Fruit fly (Drosophila melanogaster) whole organism: ENCODE results near the gene CG42458.
"Not testable (repeated sequence)": the region's sequence is repeated elsewhere in the genome, so short reads cannot be mapped to it uniquely, and the experiment has no call there.

Experiments
- CG8478 ChIP-seq: fragments of >200 bp; optimal IDR thresholded peaks from 2 replicates; lab custom pipeline; 2018; ENCODE audit warnings: inconsistent platforms
- Dll ChIP-seq: fragments of >200 bp; optimal IDR thresholded peaks from 2 replicates; lab custom pipeline; 2017
- EcR ChIP-seq, 2 experiments: fragments of >200 bp; optimal IDR thresholded peaks; 2 replicates each; lab custom pipeline; 2017; ENCODE audit warnings: missing biosample characterization in 2 of 2, missing genetic modification characterization in 2 of 2, missing genetic modification reagents in 2 of 2
- pan ChIP-seq: fragments of >200 bp; optimal IDR thresholded peaks from 2 replicates; lab custom pipeline; 2017
- psq ChIP-seq: fragments of >200 bp; optimal IDR thresholded peaks from 2 replicates; lab custom pipeline; 2017
- usp ChIP-seq: fragments of >200 bp; optimal IDR thresholded peaks from 2 replicates; lab custom pipeline; 2017; ENCODE audit warnings: missing biosample characterization, missing genetic modification characterization, mixed read lengths

The CG42458 gene

DNA sequence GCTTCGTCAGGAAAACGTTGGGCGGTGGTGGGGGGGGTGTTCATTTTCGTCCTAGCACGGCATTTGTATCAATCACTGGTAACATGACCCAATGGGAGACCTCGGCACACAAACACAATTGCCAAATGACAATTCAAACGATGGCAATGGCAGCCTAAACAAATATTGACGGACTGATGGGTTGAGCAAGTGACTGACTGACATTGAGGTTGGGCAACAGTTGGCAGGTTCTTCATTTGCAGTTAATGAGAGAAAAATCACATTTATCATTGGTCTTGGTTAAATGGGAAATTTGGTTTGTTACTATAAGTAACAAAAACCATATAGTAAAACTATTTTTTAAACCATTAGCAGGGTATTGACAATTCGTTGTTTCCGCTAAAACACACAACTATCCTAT lies 25.5 kb downstream of the CG42458 start:
- TF ChIP-seq psq (lab: Kevin White, UChicago) (no peak), Dll (lab: Kevin White, UChicago) (no peak), CG8478 (lab: Kevin White, UChicago) (no peak), usp (GFP tag; lab: Kevin White, UChicago) (no peak), EcR (GFP tag; optimal IDR thresholded peaks at IDR 0.05; lab: Kevin White, UChicago) (no peak), pan (lab: Kevin White, UChicago) (no peak)

DNA sequence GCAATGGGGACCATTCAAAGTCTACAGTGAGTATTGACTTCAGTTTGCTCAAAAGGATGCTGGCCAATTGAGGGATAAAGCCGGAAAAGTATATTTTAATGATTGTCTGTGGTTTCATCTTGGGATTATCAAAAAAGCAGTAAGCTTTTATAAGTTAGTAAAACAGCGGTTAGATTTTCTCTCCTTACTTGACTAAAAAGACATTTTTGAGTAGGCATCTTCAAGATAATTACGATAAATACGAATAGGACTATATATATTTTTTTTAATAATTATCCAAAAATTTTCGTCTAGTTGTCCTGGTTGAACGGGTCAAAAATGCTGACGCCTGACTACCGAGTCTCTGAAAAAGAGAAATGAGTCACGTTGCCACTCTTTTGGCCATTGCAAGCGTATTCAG lies 26.9 kb downstream of the CG42458 start, which contains the start of gene CG33278:
Gene CG33278 (plus strand): TSS at position 301 of the 400 bp plus-strand sequence.
- TF ChIP-seq Dll (lab: Kevin White, UChicago): no peak
- no peak for TF ChIP-seq psq (lab: Kevin White, UChicago)

dm6 chr3L:7455849-7456248 lies 32.2 kb downstream of the CG42458 start, which contains the start of gene ppk26:
TSS of gene ppk26 (plus strand) at chr3L:7456149.
- TF ChIP-seq pan (lab: Kevin White, UChicago): no peak
- TF ChIP-seq usp (GFP tag; lab: Kevin White, UChicago): no peak
- TF ChIP-seq EcR (GFP tag; optimal IDR thresholded peaks at IDR 0.05; lab: Kevin White, UChicago): no peak
- no peak for TF ChIP-seq Dll (lab: Kevin White, UChicago)
- TF ChIP-seq CG8478 (lab: Kevin White, UChicago): no peak
- TF ChIP-seq psq (lab: Kevin White, UChicago): no peak

DNA sequence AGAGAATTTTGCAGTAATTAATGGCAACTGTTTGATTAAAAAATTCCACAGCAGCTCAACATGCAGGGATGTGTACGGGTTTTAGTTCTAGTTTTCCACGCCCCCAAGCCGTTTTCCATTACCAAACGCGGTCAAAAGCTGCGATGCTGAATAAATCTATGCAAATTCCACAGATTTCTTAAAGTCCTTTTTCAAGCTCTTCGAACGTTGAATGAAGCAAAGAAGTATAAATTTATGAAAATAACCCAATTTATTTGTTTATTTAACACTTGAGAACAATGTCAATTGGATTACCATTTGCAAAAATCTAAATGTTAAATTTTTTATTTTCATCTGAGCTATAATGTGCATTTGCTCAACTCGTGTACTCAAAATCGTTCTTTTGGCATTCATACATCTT lies 41.6 kb downstream of the CG42458 start, which contains the start of the genes CG42660, CG42661 and Tsp66A:
Gene CG42660 (plus strand): TSS at position 301 of the 400 bp plus-strand sequence.
Gene CG42661 (plus strand): TSS at position 301 of the 400 bp plus-strand sequence.
Gene Tsp66A (plus strand): TSS at position 301 of the 400 bp plus-strand sequence.
- TF ChIP-seq psq (lab: Kevin White, UChicago) (no peak), EcR (GFP tag; optimal IDR thresholded peaks at IDR 0.05; lab: Kevin White, UChicago) (no peak), CG8478 (lab: Kevin White, UChicago) (no peak)

DNA sequence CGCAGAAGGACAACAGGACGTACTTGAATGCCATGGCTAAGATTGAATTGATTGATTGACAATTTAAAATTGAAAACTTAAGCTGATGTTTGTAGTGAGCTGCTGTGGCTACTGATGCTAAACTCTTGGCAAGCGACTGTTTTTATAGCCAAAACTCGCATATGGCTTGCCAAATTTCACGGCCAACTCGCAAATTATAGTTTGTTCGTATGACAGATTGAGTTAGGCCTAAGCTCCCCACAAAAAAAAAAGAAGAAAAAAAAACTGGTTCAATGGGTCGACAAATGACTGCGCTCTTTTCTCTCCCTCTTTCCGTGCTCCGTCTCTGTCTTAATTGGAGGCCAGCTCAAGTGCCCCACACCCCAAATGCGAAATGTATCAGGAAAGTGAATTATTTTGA lies 46.6 kb downstream of the CG42458 start, which contains the start of gene CG8543:
Gene CG8543 (minus strand): TSS at position 101 of the 400 bp plus-strand sequence.
- no peak for TF ChIP-seq CG8478 (lab: Kevin White, UChicago)
- no peak for TF ChIP-seq psq (lab: Kevin White, UChicago)
- TF ChIP-seq Dll (lab: Kevin White, UChicago): no peak
- no peak for TF ChIP-seq EcR (GFP tag; optimal IDR thresholded peaks at IDR 0.05; lab: Kevin White, UChicago)
- no peak for TF ChIP-seq usp (GFP tag; lab: Kevin White, UChicago)
- no peak for TF ChIP-seq pan (lab: Kevin White, UChicago)

- TF ChIP-seq pan (lab: Kevin White, UChicago) (no peak), psq (lab: Kevin White, UChicago) (no peak), CG8478 (lab: Kevin White, UChicago) (no peak), usp (GFP tag; lab: Kevin White, UChicago) (no peak), EcR (GFP tag; optimal IDR thresholded peaks at IDR 0.05; lab: Kevin White, UChicago) (no peak), Dll (lab: Kevin White, UChicago) (no peak)
These were observed 47.6 kb downstream of the CG42458 start, which contains the start of gene CG8541 for dm6 chr3L:7471259-7471658. TSS of gene CG8541 (plus strand) at chr3L:7471559.

- TF ChIP-seq Dll (lab: Kevin White, UChicago): no peak
- TF ChIP-seq usp (GFP tag; lab: Kevin White, UChicago): no peak
- no peak for TF ChIP-seq pan (lab: Kevin White, UChicago)
- TF ChIP-seq CG8478 (lab: Kevin White, UChicago): no peak
- no peak for TF ChIP-seq EcR (GFP tag; optimal IDR thresholded peaks at IDR 0.05; lab: Kevin White, UChicago)
- TF ChIP-seq psq (lab: Kevin White, UChicago): no peak
These were observed 51.6 kb downstream of the CG42458 start, which contains the start of gene CG43292 for dm6 chr3L:7475270-7475669. TSS of gene CG43292 (plus strand) at chr3L:7475570.

dm6 chr3L:7485667-7486066 lies 62.0 kb downstream of the CG42458 start, which contains the start of gene mthl6:
TSS of gene mthl6 (plus strand) at chr3L:7485967.
- no peak for TF ChIP-seq EcR (GFP tag; optimal IDR thresholded peaks at IDR 0.05; lab: Kevin White, UChicago)
- TF ChIP-seq pan (lab: Kevin White, UChicago): no peak
- TF ChIP-seq CG8478 (lab: Kevin White, UChicago): no peak
- no peak for TF ChIP-seq usp (GFP tag; lab: Kevin White, UChicago)
- TF ChIP-seq Dll (lab: Kevin White, UChicago): no peak
- TF ChIP-seq psq (lab: Kevin White, UChicago): no peak

dm6 chr3L:7491564-7491963 lies 67.9 kb downstream of the CG42458 start, which contains the start of gene Cyp316a1:
TSS of gene Cyp316a1 (plus strand) at chr3L:7491864.
- TF ChIP-seq pan (lab: Kevin White, UChicago) (no peak), Dll (lab: Kevin White, UChicago) (no peak), psq (lab: Kevin White, UChicago) (no peak), CG8478 (lab: Kevin White, UChicago) (no peak), EcR (GFP tag; optimal IDR thresholded peaks at IDR 0.05; lab: Kevin White, UChicago) (no peak), usp (GFP tag; lab: Kevin White, UChicago) (no peak)

DNA sequence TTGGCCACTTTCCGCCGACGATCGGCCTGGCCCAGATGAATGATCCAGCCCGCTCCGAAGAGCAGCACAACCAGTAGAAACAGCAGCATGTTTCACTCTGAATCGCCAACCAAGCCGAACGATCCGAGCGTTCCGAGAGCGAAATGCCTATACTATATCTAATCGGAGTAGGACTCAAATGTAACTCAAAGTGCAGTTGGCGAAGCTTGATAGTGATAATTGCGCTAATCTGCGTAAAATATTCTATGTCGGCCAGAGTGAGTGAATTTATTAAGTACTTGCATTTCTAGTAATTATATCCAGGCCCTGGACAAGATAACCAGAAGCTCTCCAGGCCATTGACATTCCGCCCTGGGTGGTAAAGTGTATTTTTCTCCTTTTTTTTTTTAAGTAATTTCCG lies 72.5 kb downstream of the CG42458 start, which contains the start of gene Cyp4d8:
Gene Cyp4d8 (minus strand): TSS at position 101 of the 400 bp plus-strand sequence.
- TF ChIP-seq Dll (lab: Kevin White, UChicago) (no peak), EcR (GFP tag; optimal IDR thresholded peaks at IDR 0.05; lab: Kevin White, UChicago) (no peak), usp (GFP tag; lab: Kevin White, UChicago) (no peak), pan (lab: Kevin White, UChicago) (no peak), psq (lab: Kevin White, UChicago) (no peak)

DNA sequence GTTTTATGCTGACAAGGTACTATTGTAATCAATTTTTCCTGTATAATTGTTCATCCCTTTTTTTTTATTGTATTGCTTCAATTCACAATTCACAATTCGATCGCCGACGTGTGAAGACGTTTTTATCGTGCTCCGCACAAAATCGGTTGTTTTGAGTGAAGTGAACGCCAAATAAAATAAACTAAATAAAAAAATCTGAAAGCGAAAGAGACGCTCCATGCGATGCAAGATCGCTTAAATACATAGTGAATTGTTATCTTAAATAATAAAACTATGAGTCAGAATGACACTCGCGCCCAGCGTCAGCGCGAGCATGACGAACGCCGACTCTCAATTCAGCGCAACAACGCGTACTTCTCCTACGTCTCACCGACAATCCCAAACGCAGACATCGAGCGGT lies 75.1 kb downstream of the CG42458 start, which contains the start of gene CG8539:
Gene CG8539 (minus strand): TSS at position 101 of the 400 bp plus-strand sequence.
- not testable (repeated sequence) for TF ChIP-seq usp (GFP tag; lab: Kevin White, UChicago); EcR (GFP tag; optimal IDR thresholded peaks at IDR 0.05; lab: Kevin White, UChicago); psq (lab: Kevin White, UChicago)
